Worm (Caenorhabditis elegans): ENCODE data around the gene F53B7.7.

- no peak for TF ChIP-seq ama-1 (optimal IDR thresholded peaks at IDR 0.05)
- no peak for TF ChIP-seq tbx-11 (GFP tag; IDR thresholded peaks at IDR 0.05)
- TF ChIP-seq ets-7 (tag; optimal IDR thresholded peaks at IDR 0.05): no peak
- no peak for TF ChIP-seq ceh-13 (GFP tag; optimal IDR thresholded peaks at IDR 0.05)
- no peak for TF ChIP-seq tbx-37 (GFP tag; conservative IDR thresholded peaks at IDR 0.05)
- TF ChIP-seq hnd-1 (tag; optimal IDR thresholded peaks at IDR 0.05): no peak
- TF ChIP-seq scrt-1 (GFP tag; IDR thresholded peaks at IDR 0.05): no peak
- no peak for TF ChIP-seq sea-1 (GFP tag; conservative IDR thresholded peaks at IDR 0.05)
- TF ChIP-seq aly-1 (tag; optimal IDR thresholded peaks at IDR 0.05): no peak
These were observed 14.3 kb downstream of the F53B7.7 start for ce11 chrV:11013179-11013578.
